Worm (Caenorhabditis elegans) whole organism, L4/young adult: ENCODE measurements around the gene C24G6.8.

ENCODE experiments used
- W03F9.2 ChIP-seq: fragments of 150-350 bp; optimal IDR thresholded peaks from 2 replicates; lab custom pipeline; 2014; ENCODE audit warnings: missing biosample characterization, missing genetic modification characterization
- dao-5 ChIP-seq: sonication (generic microtip); optimal IDR thresholded peaks from 2 replicates; lab custom pipeline; 2016; ENCODE audit warnings: missing genotype, missing genetic modification characterization, moderate library complexity, missing compliant biosample characterization
- him-1 ChIP-seq: sonication (generic microtip); optimal IDR thresholded peaks from 2 replicates; lab custom pipeline; 2016; ENCODE audit warnings: missing genotype, missing genetic modification reagents, missing genetic modification characterization, missing compliant biosample characterization

DNA sequence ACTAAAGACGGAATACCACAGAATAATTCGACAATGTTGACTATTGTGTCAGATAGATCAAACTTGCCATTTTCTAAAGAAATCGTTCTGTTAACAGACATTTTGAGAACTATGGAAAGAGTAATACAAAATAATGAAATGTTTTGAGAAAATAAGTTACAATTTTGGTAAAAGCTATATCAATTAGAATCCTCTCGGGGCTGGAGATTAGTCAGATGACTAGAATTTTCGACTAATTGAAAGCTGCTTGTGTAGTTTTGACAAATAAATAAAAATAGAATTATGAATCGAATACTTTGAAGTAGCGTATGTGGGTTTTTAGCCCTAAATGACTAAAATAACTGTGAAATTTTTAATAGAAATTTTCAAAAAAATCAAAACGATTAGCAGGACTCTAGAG lies 50.8 kb downstream of the C24G6.8 start, which contains the start of gene srg-65:
- TF ChIP-seq him-1 (tag; lab: Kevin White, UChicago) (no peak), dao-5 (no peak), W03F9.2 (tag; lab: Kevin White, UChicago) (no peak)
